Worm (Caenorhabditis elegans): ENCODE data around the gene usp-50.

Gene usp-50

ce11 chrV:17921423-17921822 is 3.3 kb upstream of the usp-50 start, which contains the start of gene E01B7.2 (continued):
- TF ChIP-seq him-1 (tag; optimal IDR thresholded peaks at IDR 0.05), result peak; percentile 36
- TF ChIP-seq egl-44 (GFP tag; IDR thresholded peaks at IDR 0.05), result no peak
- TF ChIP-seq tlf-1 (GFP tag; optimal IDR thresholded peaks at IDR 0.05), result peak; percentile 27
- TF ChIP-seq hlh-26 (GFP tag; conservative IDR thresholded peaks at IDR 0.05), result no peak
- peak; percentile 56 for TF ChIP-seq lsl-1 (GFP tag; optimal IDR thresholded peaks at IDR 0.05)
- TF ChIP-seq cebp-1 (GFP tag; IDR thresholded peaks at IDR 0.05), result no peak
- TF ChIP-seq cebp-1 (tag; optimal IDR thresholded peaks at IDR 0.05), result peak; percentile 40
- peak; percentile 95 for TF ChIP-seq lin-54 (GFP tag; optimal IDR thresholded peaks at IDR 0.05)
- no peak for TF ChIP-seq sdz-38 (tag; optimal IDR thresholded peaks at IDR 0.05)
- TF ChIP-seq tbp1 (GFP tag; optimal IDR thresholded peaks at IDR 0.05), result peak; percentile 20
- peak; percentile 76 for TF ChIP-seq dpl-1 (GFP tag; optimal IDR thresholded peaks at IDR 0.05)
- peak; percentile 50 to 91 (median 78) for TF ChIP-seq lin-35 (GFP tag; optimal IDR thresholded peaks at IDR 0.05)
- TF ChIP-seq mes-4 (tag; optimal IDR thresholded peaks at IDR 0.05), result no peak
- TF ChIP-seq F10E7.11 (tag; optimal IDR thresholded peaks at IDR 0.05), result no peak
- peak; percentile 6 for TF ChIP-seq repo-1 (tag; optimal IDR thresholded peaks at IDR 0.05)
- no peak for TF ChIP-seq sea-2 (GFP tag; IDR thresholded peaks at IDR 0.05)
- TF ChIP-seq F23B12.7 (tag; optimal IDR thresholded peaks at IDR 0.05; ENCODE audit: insufficient read depth), result peak; percentile 60
- TF ChIP-seq B0336.3 (GFP tag; IDR thresholded peaks at IDR 0.05), result 0 out of 2 replicates have a peak, but pooled peaks have one; percentile 39
- TF ChIP-seq pbrm-1 (GFP tag; IDR thresholded peaks at IDR 0.05), result peak; percentile 60; the same call in 1 of the 2 replicates
- TF ChIP-seq ztf-28 (GFP tag; IDR thresholded peaks at IDR 0.05), result no peak
- no peak for TF ChIP-seq F57A8.1 (GFP tag; optimal IDR thresholded peaks at IDR 0.05)

DNA sequence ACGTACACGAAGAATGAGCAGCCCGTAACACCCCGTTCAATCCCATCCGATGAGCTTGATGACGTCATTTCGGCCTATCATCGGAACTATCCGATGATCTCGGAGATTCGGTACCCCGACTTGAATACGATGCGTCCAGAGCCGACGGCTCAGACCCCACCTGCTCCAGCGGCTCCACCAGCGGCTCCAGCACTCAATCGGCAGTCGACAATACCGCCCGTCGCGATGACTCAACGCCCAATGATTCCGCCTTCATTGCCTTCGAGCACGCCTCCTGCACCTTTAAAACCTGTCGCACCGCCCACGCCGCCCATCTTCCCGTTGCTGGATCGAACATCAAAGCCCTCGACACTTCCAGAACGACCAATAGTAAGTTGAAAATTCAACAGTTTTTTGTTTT is 3.4 kb downstream of the usp-50 start:
- TF ChIP-seq Y95B8A.8 (GFP tag; IDR thresholded peaks at IDR 0.05) (no peak), ceh-27 (GFP tag; optimal IDR thresholded peaks at IDR 0.05) (no peak), egrh-3 (GFP tag; IDR thresholded peaks at IDR 0.05) (peak; percentile 48; the same call in 1 of the 2 replicates), F55B11.4 (tag; optimal IDR thresholded peaks at IDR 0.05; ENCODE audit: borderline replicate concordance, insufficient read depth) (no peak), zfh-2 (GFP tag; conservative IDR thresholded peaks at IDR 0.05) (peak; percentile 91), dpl-1 (GFP tag; optimal IDR thresholded peaks at IDR 0.05) (no peak), bed-2 (GFP tag; IDR thresholded peaks at IDR 0.05) (no peak), chd-7 (tag; optimal IDR thresholded peaks at IDR 0.05) (no peak), nhr-179 (tag; optimal IDR thresholded peaks at IDR 0.05) (no peak)

- TF ChIP-seq B0035.1 (tag; optimal IDR thresholded peaks at IDR 0.05), result no peak
- no peak for TF ChIP-seq madf-8 (GFP tag; conservative IDR thresholded peaks at IDR 0.05)
- TF ChIP-seq B0261.1 (tag; optimal IDR thresholded peaks at IDR 0.05), result peak; percentile 31
- TF ChIP-seq K12H6.12 (tag; optimal IDR thresholded peaks at IDR 0.05), result no peak
- TF ChIP-seq F10E7.11 (tag; optimal IDR thresholded peaks at IDR 0.05), result no peak
- TF ChIP-seq ztf-22 (GFP tag; optimal IDR thresholded peaks at IDR 0.05), result no peak
- TF ChIP-seq rpc-1 (optimal IDR thresholded peaks at IDR 0.05), result peak; percentile 3
- peak; percentile 58 for TF ChIP-seq rpc-1 (tag; optimal IDR thresholded peaks at IDR 0.05)
- TF ChIP-seq lag-1 (GFP tag; IDR thresholded peaks at IDR 0.05), result no peak
- TF ChIP-seq him-1 (tag; optimal IDR thresholded peaks at IDR 0.05), result peak; percentile 10
- TF ChIP-seq B0019.2 (GFP tag; conservative IDR thresholded peaks at IDR 0.05), result no peak
- TF ChIP-seq tbp1 (GFP tag; optimal IDR thresholded peaks at IDR 0.05), result peak; percentile 70
- TF ChIP-seq snpc-1.1 (tag; optimal IDR thresholded peaks at IDR 0.05; ENCODE audit: insufficient read depth), result no peak
- TF ChIP-seq ceh-58 (GFP tag; IDR thresholded peaks at IDR 0.05), result no peak
- TF ChIP-seq F22D6.2 (tag; optimal IDR thresholded peaks at IDR 0.05), result no peak
- no peak for TF ChIP-seq ztf-26 (tag; optimal IDR thresholded peaks at IDR 0.05)
Observed at ce11 chrV:17931795-17932194, 7.1 kb downstream of the usp-50 start.
